Worm (Caenorhabditis elegans): Measurements from ENCODE around the gene sdz-19.
A peak's percentile ranks its signal among the peaks of the same experiment; 100 is the strongest.

Gene sdz-19

ce11 chrX:12503288-12503803 is at the start of gene sdz-19:
Gene sdz-19 (minus strand): TSS chrX:12503338.
- no peak for TF ChIP-seq unc-55 (GFP tag; optimal IDR thresholded peaks at IDR 0.05)
- no peak for TF ChIP-seq ceh-48 (tag; optimal IDR thresholded peaks at IDR 0.05)
- no peak for TF ChIP-seq ets-4 (tag; optimal IDR thresholded peaks at IDR 0.05)
- TF ChIP-seq ceh-2 (tag; optimal IDR thresholded peaks at IDR 0.05), result no peak
- no peak for TF ChIP-seq ceh-6 (GFP tag; optimal IDR thresholded peaks at IDR 0.05)
- TF ChIP-seq hlh-30 (tag; optimal IDR thresholded peaks at IDR 0.05; ENCODE audit: insufficient read depth), result no peak
- no peak for TF ChIP-seq ceh-31 (tag; optimal IDR thresholded peaks at IDR 0.05)
- no peak for TF ChIP-seq K02D7.2 (tag; optimal IDR thresholded peaks at IDR 0.05)
- no peak for TF ChIP-seq ceh-19 (GFP tag; optimal IDR thresholded peaks at IDR 0.05)
- no peak for TF ChIP-seq C08G9.2 (tag; optimal IDR thresholded peaks at IDR 0.05)
- no peak for TF ChIP-seq pag-3 (tag; optimal IDR thresholded peaks at IDR 0.05; ENCODE audit: borderline replicate concordance)
- no peak for TF ChIP-seq che-1 (tag; optimal IDR thresholded peaks at IDR 0.05)
- no peak for TF ChIP-seq lin-11 (tag; optimal IDR thresholded peaks at IDR 0.05)
- TF ChIP-seq ceh-18 (tag; optimal IDR thresholded peaks at IDR 0.05), result no peak
- no peak for TF ChIP-seq hlh-13 (GFP tag; optimal IDR thresholded peaks at IDR 0.05)
- no peak for TF ChIP-seq ztf-16 (tag; optimal IDR thresholded peaks at IDR 0.05)
- no peak for TF ChIP-seq sox-2 (GFP tag; IDR thresholded peaks at IDR 0.05)
- TF ChIP-seq ceh-34 (tag; optimal IDR thresholded peaks at IDR 0.05), result no peak
- TF ChIP-seq sdc-2 (tag; optimal IDR thresholded peaks at IDR 0.05), result no peak

- no peak for TF ChIP-seq pha-4 (tag; optimal IDR thresholded peaks at IDR 0.05)
- no peak for TF ChIP-seq unc-86 (tag; optimal IDR thresholded peaks at IDR 0.05)
- no peak for TF ChIP-seq F13H6.1 (tag; optimal IDR thresholded peaks at IDR 0.05)
- TF ChIP-seq Y22D7AL.16 (tag; optimal IDR thresholded peaks at IDR 0.05), result no peak
- no peak for TF ChIP-seq K02D7.2 (tag; optimal IDR thresholded peaks at IDR 0.05)
- TF ChIP-seq C08G9.2 (tag; optimal IDR thresholded peaks at IDR 0.05), result no peak
- no peak for TF ChIP-seq unc-55 (GFP tag; optimal IDR thresholded peaks at IDR 0.05)
- no peak for TF ChIP-seq ceh-14 (tag; optimal IDR thresholded peaks at IDR 0.05)
- TF ChIP-seq ceh-19 (GFP tag; optimal IDR thresholded peaks at IDR 0.05), result no peak
- TF ChIP-seq pros-1 (tag; optimal IDR thresholded peaks at IDR 0.05), result no peak
- no peak for TF ChIP-seq sox-4 (tag; optimal IDR thresholded peaks at IDR 0.05)
Observed at ce11 chrX:12551633-12552032, 48.5 kb upstream of the sdz-19 start, which contains the start of gene npr-4. Gene npr-4 (minus strand): TSS chrX:12551684.

ce11 chrX:12549056-12549455 is 45.9 kb upstream of the sdz-19 start:
- no peak for TF ChIP-seq ceh-48 (tag; optimal IDR thresholded peaks at IDR 0.05)
- TF ChIP-seq ceh-18 (tag; optimal IDR thresholded peaks at IDR 0.05), result no peak
- peak; percentile 92 for TF ChIP-seq unc-42 (tag; optimal IDR thresholded peaks at IDR 0.05)

ce11 chrX:12546804-12547203 is 43.7 kb upstream of the sdz-19 start:
- TF ChIP-seq hlh-8 (tag; optimal IDR thresholded peaks at IDR 0.05), result no peak
- no peak for TF ChIP-seq dve-1 (tag; optimal IDR thresholded peaks at IDR 0.05)
- no peak for TF ChIP-seq fkh-6 (tag; optimal IDR thresholded peaks at IDR 0.05)
- TF ChIP-seq ceh-24 (tag; optimal IDR thresholded peaks at IDR 0.05), result no peak
- no peak for TF ChIP-seq zip-5 (tag; optimal IDR thresholded peaks at IDR 0.05)
- peak; percentile 14 for TF ChIP-seq unc-42 (tag; optimal IDR thresholded peaks at IDR 0.05)
- no peak for TF ChIP-seq K02D7.2 (tag; optimal IDR thresholded peaks at IDR 0.05)
- TF ChIP-seq gmeb-2 (tag; optimal IDR thresholded peaks at IDR 0.05), result no peak
- TF ChIP-seq ceh-34 (tag; optimal IDR thresholded peaks at IDR 0.05), result no peak

- TF ChIP-seq ceh-18 (tag; optimal IDR thresholded peaks at IDR 0.05) (no peak), C38D4.7 (GFP tag; optimal IDR thresholded peaks at IDR 0.05) (no peak), lin-11 (tag; optimal IDR thresholded peaks at IDR 0.05) (no peak), elt-4 (tag; optimal IDR thresholded peaks at IDR 0.05) (no peak), ceh-19 (GFP tag; optimal IDR thresholded peaks at IDR 0.05) (no peak), hlh-8 (tag; optimal IDR thresholded peaks at IDR 0.05) (no peak), sox-2 (GFP tag; IDR thresholded peaks at IDR 0.05) (no peak), fkh-6 (tag; optimal IDR thresholded peaks at IDR 0.05) (no peak), nfya-1 (tag; optimal IDR thresholded peaks at IDR 0.05) (no peak), Y22D7AL.16 (tag; optimal IDR thresholded peaks at IDR 0.05) (no peak), npax-4 (tag; optimal IDR thresholded peaks at IDR 0.05) (no peak), ama-1 (optimal IDR thresholded peaks at IDR 0.05) (no peak), pat-9 (tag; optimal IDR thresholded peaks at IDR 0.05) (no peak)
Observed at ce11 chrX:12545100-12545499, 42.0 kb upstream of the sdz-19 start.
